Fruit fly (Drosophila melanogaster): Measurements from ENCODE around the gene Ccp84Ag.
A peak's percentile ranks its signal among the peaks of the same experiment; 100 is the strongest.

The Ccp84Ag gene

dm6 chr3R:6657278-6658246 lies 29.0 kb upstream of the Ccp84Ag start, which contains the start of the genes CG1307 and twr (continued):
- TF ChIP-seq gcm2 (GFP tag; optimal IDR thresholded peaks at IDR 0.05) (no peak), dimm (GFP tag; IDR thresholded peaks at IDR 0.05) (no peak), oc (tag; optimal IDR thresholded peaks at IDR 0.05) (no peak), CG31388 (GFP tag; optimal IDR thresholded peaks at IDR 0.05) (no peak), hth (optimal IDR thresholded peaks at IDR 0.05) (no peak), Sox100B (GFP tag; optimal IDR thresholded peaks at IDR 0.05) (no peak), CG12769 (tag; optimal IDR thresholded peaks at IDR 0.05) (no peak), croc (GFP tag; conservative IDR thresholded peaks at IDR 0.05) (no peak), CG13296 (GFP tag; optimal IDR thresholded peaks at IDR 0.05) (peak; percentile 9), pfk (GFP tag; optimal IDR thresholded peaks at IDR 0.05) (no peak), CG4404 (GFP tag; IDR thresholded peaks at IDR 0.05) (no peak), CG6765 (GFP tag; optimal IDR thresholded peaks at IDR 0.05) (no peak), Dad (GFP tag; optimal IDR thresholded peaks at IDR 0.05) (no peak), corto (GFP tag; optimal IDR thresholded peaks at IDR 0.05) (no peak), CG6813 (GFP tag; optimal IDR thresholded peaks at IDR 0.05) (peak; percentile 10), amos (GFP tag; IDR thresholded peaks at IDR 0.05; ENCODE audit: partially characterized antibody) (peak; percentile 36; the same call in 1 of the 2 replicates), Bdp1 (GFP tag; optimal IDR thresholded peaks at IDR 0.05) (no peak), dan (GFP tag; IDR thresholded peaks at IDR 0.05) (no peak), Dp (GFP tag; optimal IDR thresholded peaks at IDR 0.05) (peak; percentile 70), tio (GFP tag; optimal IDR thresholded peaks at IDR 0.05) (no peak), sens (GFP tag) (no peak), sug (tag; optimal IDR thresholded peaks at IDR 0.05) (no peak), Poxn (GFP tag; IDR thresholded peaks at IDR 0.05) (no peak), pb (GFP tag; optimal IDR thresholded peaks at IDR 0.05) (no peak), CG2116 (GFP tag; optimal IDR thresholded peaks at IDR 0.05) (peak; percentile 55), CG17612 (GFP tag; IDR thresholded peaks at IDR 0.05) (no peak), CG30431 (GFP tag; optimal IDR thresholded peaks at IDR 0.05) (no peak), hb (GFP tag; IDR thresholded peaks at IDR 0.05; ENCODE audit: partially characterized antibody) (no peak), CG1024 (GFP tag; IDR thresholded peaks at IDR 0.05) (peak; percentile 8; the same call in 1 of the 2 replicates), CG4730 (GFP tag; IDR thresholded peaks at IDR 0.05) (no peak), CG11247 (GFP tag; IDR thresholded peaks at IDR 0.05) (no peak), Dbx (GFP tag; IDR thresholded peaks at IDR 0.05) (0 out of 3 replicates have a peak, but pooled peaks have one; percentile 43), onecut (GFP tag; IDR thresholded peaks at IDR 0.05) (peak; percentile 74), CG11093 (GFP tag; IDR thresholded peaks at IDR 0.05) (0 out of 3 replicates have a peak, but pooled peaks have one; percentile 26), CG7786 (GFP tag; optimal IDR thresholded peaks at IDR 0.05) (no peak), tx (GFP tag; optimal IDR thresholded peaks at IDR 0.05) (no peak), CG11456 (GFP tag; IDR thresholded peaks at IDR 0.05) (peak; percentile 60; the same call in 1 of the 3 replicates), CG7372 (GFP tag; IDR thresholded peaks at IDR 0.05) (0 out of 2 replicates have a peak, but pooled peaks have one; percentile 15), Sry-β (GFP tag; optimal IDR thresholded peaks at IDR 0.05) (no peak), salm (tag; optimal IDR thresholded peaks at IDR 0.05) (no peak), fu2 (GFP tag; optimal IDR thresholded peaks at IDR 0.05) (no peak), disco-r (GFP tag; optimal IDR thresholded peaks at IDR 0.05) (no peak), CG14965 (GFP tag; optimal IDR thresholded peaks at IDR 0.05; ENCODE audit: borderline replicate concordance) (no peak), Hr3 (GFP tag; optimal IDR thresholded peaks at IDR 0.05) (peak; percentile 31), Rx (GFP tag; IDR thresholded peaks at IDR 0.05) (no peak), ERR (GFP tag; optimal IDR thresholded peaks at IDR 0.05) (no peak), gsb-n (tag; optimal IDR thresholded peaks at IDR 0.05) (no peak), az2 (GFP tag; optimal IDR thresholded peaks at IDR 0.05) (peak; percentile 6), chinmo (GFP tag; IDR thresholded peaks at IDR 0.05; ENCODE audit: partially characterized antibody) (no peak), Hmx (GFP tag; optimal IDR thresholded peaks at IDR 0.05) (no peak)

Measured in whole organism, embryonic.